Worm (Caenorhabditis elegans) whole organism, L4 larva: ENCODE measurements around the gene fbxb-71.

Source experiments
- F26F4.8 ChIP-seq: fragments of 200-800 bp; sonication (Bioruptor generic); conservative IDR thresholded peaks from 2 replicates; pipeline ENCODE4 v1.3.6; 2022; ENCODE audit warnings: missing genetic modification characterization, missing compliant biosample characterization
- F44E2.7 ChIP-seq: fragments of 200-800 bp; sonication (Bioruptor generic); IDR thresholded peaks from 2 replicates; pipeline ENCODE4 v2.1.2; 2022; ENCODE audit warnings: missing genetic modification characterization, missing compliant biosample characterization
- T26A8.4 ChIP-seq: fragments of 200-800 bp; sonication (Bioruptor generic); IDR thresholded peaks from 2 replicates; pipeline ENCODE4 v1.3.6; 2022; ENCODE audit warnings: missing genetic modification characterization, missing compliant biosample characterization
- ZK546.5 ChIP-seq, 2 experiments: sonication (generic microtip); optimal IDR thresholded peaks; 2 replicates each; lab custom pipeline; 2017; ENCODE audit warnings: missing biosample characterization in 2 of 2, missing genetic modification characterization in 2 of 2
- aha-1 ChIP-seq: fragments of 150-350 bp; peaks from one replicate; lab custom pipeline; 2014; ENCODE audit warnings: missing biosample characterization, missing genetic modification characterization
- aly-2 ChIP-seq: sonication (generic microtip); optimal IDR thresholded peaks from 2 replicates; lab custom pipeline; 2018; ENCODE audit warnings: missing biosample characterization, missing genetic modification characterization
- ama-1 ChIP-seq: fragments of 150-350 bp; optimal IDR thresholded peaks from 2 replicates; lab custom pipeline; 2014; ENCODE audit warnings: inconsistent platforms, mixed read lengths
- ceh-82 ChIP-seq: sonication (generic microtip); optimal IDR thresholded peaks from 2 replicates; lab custom pipeline; 2017; ENCODE audit warnings: missing biosample characterization, missing genetic modification characterization
- cey-2 ChIP-seq: sonication (generic microtip); optimal IDR thresholded peaks from 3 replicates; lab custom pipeline; 2017; ENCODE audit warnings: missing genetic modification characterization, mild to moderate bottlenecking, missing compliant biosample characterization, antibody characterized with exemption, borderline replicate concordance; ENCODE audit not compliant: insufficient read depth
- ctbp-1 ChIP-seq: fragments of 200-800 bp; sonication (Bioruptor generic); IDR thresholded peaks from 2 replicates; pipeline ENCODE4 v1.3.6; 2022; ENCODE audit warnings: missing genetic modification reagents, missing genetic modification characterization, missing compliant biosample characterization
- daf-16 ChIP-seq, 3 experiments: sonication (generic microtip); optimal IDR thresholded peaks; 2 replicates each; lab custom pipeline; 2016 to 2017; ENCODE audit warnings: missing genetic modification characterization in 3 of 3, missing genetic modification reagents in 3 of 3, mild to moderate bottlenecking in 2 of 3, missing compliant biosample characterization in 2 of 3, missing biosample characterization in 1 of 3, moderate library complexity in 1 of 3
- daf-19 ChIP-seq: fragments of 200-800 bp; sonication (Bioruptor generic); conservative IDR thresholded peaks from 2 replicates; pipeline ENCODE4 v1.3.6; 2022; ENCODE audit warnings: missing genetic modification characterization, missing compliant biosample characterization
- egl-43 ChIP-seq: fragments of 200-800 bp; sonication (Bioruptor generic); IDR thresholded peaks from 2 replicates; pipeline ENCODE4 v1.3.6; 2022; ENCODE audit warnings: missing genetic modification reagents, missing genetic modification characterization, missing compliant biosample characterization
- fos-1 ChIP-seq: fragments of 150-350 bp; optimal IDR thresholded peaks from 2 replicates; lab custom pipeline; 2014; ENCODE audit warnings: missing biosample characterization, missing genetic modification characterization
- hlh-11 ChIP-seq: fragments of 200-800 bp; sonication (Bioruptor generic); optimal IDR thresholded peaks from 2 replicates; lab custom pipeline; 2018; ENCODE audit warnings: mild to moderate bottlenecking, missing genetic modification characterization, missing compliant biosample characterization
- jun-1 ChIP-seq: fragments of 150-350 bp; optimal IDR thresholded peaks from 2 replicates; lab custom pipeline; 2014; ENCODE audit warnings: missing biosample characterization, missing genetic modification reagents, missing genetic modification characterization
- lin-1 ChIP-seq: fragments of 200-800 bp; sonication (Bioruptor generic); IDR thresholded peaks from 2 replicates; pipeline ENCODE4 v1.3.6; 2022; ENCODE audit warnings: missing genetic modification reagents, missing genetic modification characterization, missing compliant biosample characterization
- lin-39 ChIP-seq: fragments of 150-350 bp; optimal IDR thresholded peaks from 2 replicates; lab custom pipeline; 2014; ENCODE audit warnings: missing biosample characterization, missing genetic modification reagents, missing genetic modification characterization
- lsy-2 ChIP-seq, 2 experiments: fragments of 150-350 bp in 1 of 2; sonication (generic microtip) in 1 of 2; optimal IDR thresholded peaks; 2 replicates each; lab custom pipeline; 2014 to 2017; ENCODE audit warnings: missing biosample characterization in 2 of 2, missing genetic modification characterization in 2 of 2
- madf-5 ChIP-seq, 2 experiments: fragments of 200-800 bp; sonication (Bioruptor generic); IDR thresholded peaks; 2 replicates each; pipeline ENCODE4 v1.3.6; 2022; ENCODE audit warnings: missing compliant biosample characterization in 2 of 2, missing genetic modification characterization in 2 of 2
- madf-9 ChIP-seq: fragments of 200-800 bp; sonication (Bioruptor generic); conservative IDR thresholded peaks from 2 replicates; pipeline ENCODE4 v1.3.6; 2022; ENCODE audit warnings: missing genetic modification reagents, missing genetic modification characterization, missing compliant biosample characterization
- mdl-1 ChIP-seq, 2 experiments: fragments of 150-350 bp in 1 of 2; sonication (generic microtip) in 1 of 2; optimal IDR thresholded peaks; 2 replicates each; lab custom pipeline; 2014 to 2017; ENCODE audit warnings: missing biosample characterization in 2 of 2, missing genetic modification characterization in 2 of 2
- mep-1 ChIP-seq: fragments of 150-350 bp; sonication (generic microtip); optimal IDR thresholded peaks from 3 replicates; lab custom pipeline; 2014; ENCODE audit warnings: missing biosample characterization, missing genetic modification characterization
- mxl-2 ChIP-seq: fragments of 200-800 bp; sonication (Bioruptor generic); conservative IDR thresholded peaks from 2 replicates; pipeline ENCODE4 v1.3.6; 2022; ENCODE audit warnings: missing genetic modification reagents, missing genetic modification characterization, missing compliant biosample characterization
- nhr-111 ChIP-seq: fragments of 200-800 bp; sonication (Bioruptor generic); optimal IDR thresholded peaks from 2 replicates; lab custom pipeline; 2018; ENCODE audit warnings: mild to moderate bottlenecking, missing genetic modification characterization, missing compliant biosample characterization
- nhr-41 ChIP-seq: fragments of 200-800 bp; sonication (Bioruptor generic); IDR thresholded peaks from 2 replicates; pipeline ENCODE4 v1.3.6; 2022; ENCODE audit warnings: missing genetic modification reagents, missing genetic modification characterization, missing compliant biosample characterization
- nhr-48 ChIP-seq: sonication (generic microtip); optimal IDR thresholded peaks from 2 replicates; lab custom pipeline; 2016; ENCODE audit warnings: mild to moderate bottlenecking, missing genetic modification characterization, missing compliant biosample characterization
- php-3 ChIP-seq: fragments of 200-800 bp; sonication (Bioruptor generic); IDR thresholded peaks from 2 replicates; pipeline ENCODE4 v1.3.6; 2022; ENCODE audit warnings: missing genetic modification reagents, missing genetic modification characterization, missing compliant biosample characterization
- rbr-2 ChIP-seq: sonication (generic microtip); optimal IDR thresholded peaks from 2 replicates; lab custom pipeline; 2016; ENCODE audit warnings: missing genotype, missing genetic modification characterization, missing compliant biosample characterization
- set-16 ChIP-seq: fragments of 200-800 bp; sonication (Bioruptor generic); IDR thresholded peaks from 2 replicates; pipeline ENCODE4 v1.3.6; 2022; ENCODE audit warnings: missing genetic modification reagents, missing genetic modification characterization, missing compliant biosample characterization
- skn-1 ChIP-seq: fragments of 150-350 bp; optimal IDR thresholded peaks from 2 replicates; lab custom pipeline; 2014; ENCODE audit warnings: missing biosample characterization, missing genetic modification characterization
- snpc-4 ChIP-seq: fragments of 150-350 bp; optimal IDR thresholded peaks from 2 replicates; lab custom pipeline; 2014; ENCODE audit warnings: missing biosample characterization, missing genetic modification characterization
- spr-1 ChIP-seq: sonication (generic microtip); optimal IDR thresholded peaks from 2 replicates; lab custom pipeline; 2016; ENCODE audit warnings: mild to moderate bottlenecking, missing genetic modification characterization, missing compliant biosample characterization
- unc-39 ChIP-seq: sonication (generic microtip); optimal IDR thresholded peaks from 2 replicates; lab custom pipeline; 2017; ENCODE audit warnings: missing biosample characterization, missing genetic modification characterization
- zag-1 ChIP-seq: fragments of 150-350 bp; optimal IDR thresholded peaks from 2 replicates; lab custom pipeline; 2014; ENCODE audit warnings: missing biosample characterization, missing genetic modification characterization
- zfp-3 ChIP-seq: fragments of 200-800 bp; sonication (Bioruptor generic); conservative IDR thresholded peaks from 2 replicates; pipeline ENCODE4 v1.3.6; 2022; ENCODE audit warnings: missing genetic modification reagents, missing genetic modification characterization, missing compliant biosample characterization
- zip-11 ChIP-seq: fragments of 200-800 bp; sonication (Bioruptor generic); IDR thresholded peaks from 2 replicates; pipeline ENCODE4 v1.3.6; 2022; ENCODE audit warnings: missing genetic modification characterization, missing compliant biosample characterization
- ztf-7 ChIP-seq: fragments of 150-350 bp; optimal IDR thresholded peaks from 2 replicates; lab custom pipeline; 2014; ENCODE audit warnings: missing biosample characterization, missing genetic modification characterization

The fbxb-71 gene

DNA sequence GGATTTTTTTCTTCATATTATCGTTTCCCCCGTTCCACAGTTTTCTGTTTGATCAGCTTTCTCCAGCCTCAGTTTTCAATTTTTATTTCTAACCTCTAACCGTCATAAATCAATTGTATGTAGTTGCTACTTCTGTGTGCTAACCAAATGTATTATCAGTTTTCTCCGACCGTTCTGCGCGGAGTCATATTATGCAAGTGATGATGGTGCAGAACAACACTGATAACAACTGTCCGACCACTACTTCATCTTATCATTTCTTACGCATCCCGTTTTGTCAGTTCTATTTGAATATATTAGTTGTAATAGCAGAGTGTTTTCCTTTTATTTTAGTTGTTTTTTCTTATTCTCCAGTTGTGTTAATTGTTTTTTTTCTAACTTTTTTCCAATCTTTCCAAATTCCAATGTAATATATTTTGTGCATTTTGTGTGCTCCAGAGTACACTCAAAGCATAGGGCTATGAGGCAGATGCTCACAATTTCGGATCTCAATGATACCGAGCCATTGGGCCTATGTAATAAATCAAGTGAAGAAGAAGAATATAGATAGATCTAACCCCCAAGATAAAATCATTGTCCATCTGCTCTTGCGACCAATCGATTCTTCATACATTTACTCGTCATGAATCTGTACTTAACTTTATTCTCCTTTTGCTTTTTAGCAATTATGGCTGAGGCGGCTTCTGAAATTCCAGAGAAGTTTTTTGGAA, 5.8 kb upstream of the fbxb-71 start, which contains the start of gene lbp-3 (continued):
- TF ChIP-seq madf-9 (GFP tag; lab: Robert Waterston, UW) (no peak), mep-1 (peak; percentile 24), skn-1 (no peak), ZK546.5 (tag; optimal IDR thresholded peaks at IDR 0.05; lab: Kevin White, UChicago) (no peak), ama-1 (lab: Kevin White, UChicago) (no peak), lin-39 (no peak), ctbp-1 (GFP tag; lab: Robert Waterston, UW) (no peak), aly-2 (tag; lab: Kevin White, UChicago) (no peak), aha-1 (tag; lab: Kevin White, UChicago) (no peak), daf-19 (no peak), unc-39 (tag; lab: Kevin White, UChicago) (no peak), ceh-82 (no peak), fos-1 (tag; lab: Kevin White, UChicago) (no peak), nhr-111 (GFP tag; lab: Kevin White, UChicago) (no peak), set-16 (GFP tag; lab: Robert Waterston, UW) (no peak), ztf-7 (tag; lab: Kevin White, UChicago) (peak; percentile 98), snpc-4 (tag; lab: Kevin White, UChicago) (no peak), zfp-3 (no peak), cey-2 (tag; lab: Kevin White, UChicago) (no peak), nhr-41 (no peak), egl-43 (no peak)

ce11 chrX:3258842-3259241, 3.9 kb upstream of the fbxb-71 start, which contains the start of gene lbp-1:
Gene lbp-1, plus strand, starts transcription at chrX:3259142.
- TF ChIP-seq lsy-2 (tag; optimal IDR thresholded peaks at IDR 0.05; lab: Kevin White, UChicago) (no peak), jun-1 (tag; lab: Kevin White, UChicago) (no peak), F44E2.7 (GFP tag; lab: Robert Waterston, UW) (no peak), mdl-1 (tag; optimal IDR thresholded peaks at IDR 0.05; lab: Kevin White, UChicago) (no peak), hlh-11 (tag; lab: Kevin White, UChicago) (no peak), zag-1 (tag; lab: Kevin White, UChicago) (no peak), lin-1 (GFP tag; lab: Robert Waterston, UW) (no peak), rbr-2 (tag; lab: Kevin White, UChicago) (no peak), nhr-48 (tag; lab: Kevin White, UChicago) (no peak)

DNA sequence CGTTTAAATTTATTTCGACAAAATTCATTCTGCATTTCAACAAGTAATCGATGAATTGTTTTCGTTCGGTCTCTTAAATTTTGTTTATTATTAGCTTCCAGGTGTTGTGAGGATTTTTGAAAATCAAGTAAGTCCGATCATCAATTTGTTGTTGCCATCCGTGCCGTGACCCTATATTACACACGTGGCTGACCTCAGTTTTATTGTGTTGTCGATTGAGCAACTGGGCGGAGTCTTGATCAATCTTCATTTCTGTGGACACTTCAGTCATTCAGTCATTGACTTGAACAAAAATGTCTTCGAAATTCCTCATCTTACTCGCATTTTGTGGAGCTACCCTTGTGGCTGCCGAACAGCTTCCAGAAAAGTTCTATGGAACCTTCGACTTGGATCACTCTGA, 2.2 kb upstream of the fbxb-71 start, which contains the start of gene lbp-2:
Gene lbp-2 (plus strand): TSS at position 102 of the 400 bp plus-strand sequence.
- TF ChIP-seq mdl-1 (tag; optimal IDR thresholded peaks at IDR 0.05; lab: Kevin White, UChicago) = no peak
- peak in 1 of 2 experiments; percentile 76 for TF ChIP-seq daf-16 (GFP tag; optimal IDR thresholded peaks at IDR 0.05; lab: Kevin White, UChicago)
- TF ChIP-seq daf-16 (tag; optimal IDR thresholded peaks at IDR 0.05; lab: Kevin White, UChicago) = no peak

DNA sequence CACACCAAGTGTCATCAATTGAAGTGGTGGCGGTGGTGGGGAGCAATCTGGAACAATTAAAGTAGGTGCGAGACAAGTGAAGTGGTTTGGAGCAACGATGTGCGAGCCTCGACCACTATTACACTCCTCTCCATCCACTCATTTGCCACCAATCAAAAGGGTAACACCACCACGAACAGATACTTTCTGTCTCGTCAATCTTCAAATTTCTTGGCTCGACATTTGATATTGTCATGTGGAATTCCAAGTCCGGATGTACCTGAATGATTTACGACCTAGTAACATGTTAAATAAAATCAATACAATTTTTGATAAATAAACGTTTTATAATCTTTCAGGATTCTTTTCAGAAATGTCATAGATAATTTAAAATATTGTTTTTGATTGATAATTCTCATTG, 8.1 kb downstream of the fbxb-71 start, which contains the start of gene sul-1:
Gene sul-1 (minus strand): TSS at position 101 of the 400 bp plus-strand sequence.
- no peak for TF ChIP-seq madf-5 (GFP tag; IDR thresholded peaks at IDR 0.05; lab: Robert Waterston, UW)
- TF ChIP-seq mxl-2 (GFP tag; lab: Robert Waterston, UW) = no peak
- no peak for TF ChIP-seq lsy-2 (tag; optimal IDR thresholded peaks at IDR 0.05; lab: Kevin White, UChicago)
- no peak for TF ChIP-seq zip-11 (GFP tag; lab: Robert Waterston, UW)
- TF ChIP-seq php-3 (GFP tag; lab: Robert Waterston, UW) = no peak
- TF ChIP-seq fos-1 (tag; lab: Kevin White, UChicago) = no peak
- TF ChIP-seq spr-1 (tag; lab: Kevin White, UChicago) = no peak
- TF ChIP-seq F26F4.8 = no peak
- TF ChIP-seq T26A8.4 (GFP tag; lab: Robert Waterston, UW) = no peak
